Fruit fly (Drosophila melanogaster): ENCODE data around the gene GstD11.

GstD11 gene

DNA sequence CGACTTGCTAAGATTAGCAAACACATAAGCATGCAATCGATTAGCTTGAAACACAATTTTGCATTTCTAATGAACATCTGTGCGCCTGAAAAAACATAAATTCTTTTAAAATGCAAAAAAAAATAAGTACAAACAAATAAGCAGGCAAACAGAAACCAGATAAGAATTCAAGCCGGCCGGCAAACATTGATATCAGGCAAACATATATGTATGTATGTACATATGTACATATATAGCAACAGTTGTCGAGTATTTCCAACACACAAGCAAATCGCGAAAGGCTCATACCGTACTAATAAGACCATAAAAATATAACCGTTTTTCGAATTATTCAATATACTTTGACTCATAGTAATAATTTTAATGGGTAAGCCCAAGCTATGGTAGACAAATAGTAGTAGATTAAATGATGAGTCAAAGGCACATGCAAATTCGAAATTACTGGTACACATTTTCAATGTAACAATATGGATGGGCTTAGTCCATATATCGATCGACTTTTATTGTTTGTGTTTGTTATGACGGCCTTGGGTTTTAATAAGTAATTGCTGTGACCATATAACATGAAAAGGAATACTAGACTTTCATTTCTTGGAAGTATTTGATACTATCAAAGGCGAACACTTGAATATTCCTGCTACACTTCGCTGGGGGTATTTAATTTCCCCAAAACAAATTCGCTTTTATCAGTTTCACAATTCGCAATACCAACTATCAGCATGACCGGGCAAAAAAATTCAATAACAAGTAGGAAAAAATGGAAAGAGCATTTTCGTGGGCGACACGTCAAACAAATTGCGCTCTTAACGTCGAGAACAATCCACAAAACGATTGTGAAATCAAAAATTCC lies 13.1 kb upstream of the GstD11 start:
- TF ChIP-seq Dfd (GFP tag; optimal IDR thresholded peaks at IDR 0.05) = no peak
- no peak for TF ChIP-seq Sp1 (GFP tag; optimal IDR thresholded peaks at IDR 0.05)
- peak; percentile 1 for TF ChIP-seq CrebA (GFP tag; optimal IDR thresholded peaks at IDR 0.05; ENCODE audit: borderline replicate concordance)
- TF ChIP-seq Mio (GFP tag; optimal IDR thresholded peaks at IDR 0.05) = no peak
- no peak for TF ChIP-seq lola (GFP tag; optimal IDR thresholded peaks at IDR 0.05)
- TF ChIP-seq tai (GFP tag; optimal IDR thresholded peaks at IDR 0.05) = no peak
- no peak for TF ChIP-seq OdsH (GFP tag; optimal IDR thresholded peaks at IDR 0.05)
- TF ChIP-seq fru (GFP tag; optimal IDR thresholded peaks at IDR 0.05) = peak; percentile 6
- TF ChIP-seq CG32264 (GFP tag; optimal IDR thresholded peaks at IDR 0.05) = peak; percentile 25
- peak; percentile 39 for TF ChIP-seq CG9705 (GFP tag; optimal IDR thresholded peaks at IDR 0.05)
- TF ChIP-seq woc (GFP tag; optimal IDR thresholded peaks at IDR 0.05) = peak; percentile 27

DNA sequence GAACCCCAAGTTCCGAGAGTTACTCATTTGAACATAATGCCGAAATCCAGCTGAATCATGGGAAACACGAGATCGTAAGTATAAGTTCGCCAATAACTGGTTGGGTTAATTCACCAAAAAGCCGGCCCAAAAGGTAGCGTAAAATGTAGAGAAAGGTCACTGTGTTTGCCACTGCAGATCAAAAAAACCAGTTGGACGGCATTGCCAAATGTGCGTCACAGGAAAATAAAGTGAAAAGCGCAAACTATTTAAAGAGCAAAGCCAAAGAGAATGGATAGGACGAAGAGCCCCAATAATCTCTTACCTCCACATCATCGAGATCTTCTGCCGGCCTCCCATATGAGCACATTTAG lies 12.5 kb upstream of the GstD11 start:
- no peak for TF ChIP-seq Dfd (GFP tag; optimal IDR thresholded peaks at IDR 0.05)
- peak in 1 of 2 experiments; percentile 49 for TF ChIP-seq dl (GFP tag; optimal IDR thresholded peaks at IDR 0.05; ENCODE audit: insufficient read depth in 1 of 2, partially characterized antibody in 2 of 2)
- TF ChIP-seq pan (optimal IDR thresholded peaks at IDR 0.05) = no peak
- TF ChIP-seq HLH106 (tag; optimal IDR thresholded peaks at IDR 0.05) = no peak
- peak; percentile 44 for TF ChIP-seq woc (GFP tag; optimal IDR thresholded peaks at IDR 0.05)
- no peak for TF ChIP-seq jim (GFP tag; optimal IDR thresholded peaks at IDR 0.05)
- no peak for TF ChIP-seq OdsH (GFP tag; optimal IDR thresholded peaks at IDR 0.05)
- no peak for TF ChIP-seq N (GFP tag; optimal IDR thresholded peaks at IDR 0.05)
- TF ChIP-seq Dif (GFP tag; optimal IDR thresholded peaks at IDR 0.05; ENCODE audit: partially characterized antibody) = peak; percentile 63
- no peak for TF ChIP-seq ey (GFP tag; optimal IDR thresholded peaks at IDR 0.05)
- peak; percentile 20 for TF ChIP-seq Rel (GFP tag; optimal IDR thresholded peaks at IDR 0.05)
- no peak for TF ChIP-seq Rel (tag; optimal IDR thresholded peaks at IDR 0.05)
- peak; percentile 49 for TF ChIP-seq Vsx2 (GFP tag; optimal IDR thresholded peaks at IDR 0.05; ENCODE audit: partially characterized antibody)
- TF ChIP-seq rgr (GFP tag; optimal IDR thresholded peaks at IDR 0.05) = no peak
- no peak for TF ChIP-seq usp (GFP tag; optimal IDR thresholded peaks at IDR 0.05)
- TF ChIP-seq CrebA (GFP tag; optimal IDR thresholded peaks at IDR 0.05; ENCODE audit: borderline replicate concordance) = peak; percentile 55

DNA sequence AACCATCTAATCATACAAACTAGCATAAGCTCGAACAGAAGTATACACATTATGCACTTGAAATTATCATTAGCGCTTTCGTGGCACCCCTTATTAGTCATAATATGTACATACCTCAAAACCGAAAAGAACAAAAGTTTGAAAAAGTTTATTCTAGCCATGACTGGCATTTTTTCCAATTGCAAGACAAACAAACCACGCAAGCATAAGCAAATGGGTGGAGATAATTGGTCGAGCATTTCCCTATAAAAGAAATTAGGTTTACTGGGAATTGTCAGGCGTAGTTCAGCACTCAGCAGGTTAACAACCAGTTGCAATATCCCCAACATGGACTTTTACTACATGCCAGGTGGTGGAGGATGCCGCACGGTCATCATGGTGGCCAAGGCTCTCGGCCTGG lies 11.5 kb upstream of the GstD11 start, which contains the start of gene GstD2:
TSS of gene GstD2 (plus strand) at position 301 of the 400 bp plus-strand sequence.
- TF ChIP-seq Dif (GFP tag; optimal IDR thresholded peaks at IDR 0.05; ENCODE audit: partially characterized antibody) = no peak
- no peak for TF ChIP-seq Hr78 (GFP tag; optimal IDR thresholded peaks at IDR 0.05)
- no peak for TF ChIP-seq dl (GFP tag; optimal IDR thresholded peaks at IDR 0.05; ENCODE audit: insufficient read depth in 1 of 2, partially characterized antibody in 2 of 2)
- no peak for TF ChIP-seq Hr83 (GFP tag; optimal IDR thresholded peaks at IDR 0.05; ENCODE audit: poor library complexity, severe bottlenecking)
- no peak for TF ChIP-seq Vsx2 (GFP tag; optimal IDR thresholded peaks at IDR 0.05; ENCODE audit: partially characterized antibody)
- no peak for TF ChIP-seq Sp1 (GFP tag; optimal IDR thresholded peaks at IDR 0.05)
- no peak for TF ChIP-seq CG32264 (GFP tag; optimal IDR thresholded peaks at IDR 0.05)
- TF ChIP-seq tai (GFP tag; optimal IDR thresholded peaks at IDR 0.05) = no peak
- TF ChIP-seq Mio (GFP tag; optimal IDR thresholded peaks at IDR 0.05) = no peak

DNA sequence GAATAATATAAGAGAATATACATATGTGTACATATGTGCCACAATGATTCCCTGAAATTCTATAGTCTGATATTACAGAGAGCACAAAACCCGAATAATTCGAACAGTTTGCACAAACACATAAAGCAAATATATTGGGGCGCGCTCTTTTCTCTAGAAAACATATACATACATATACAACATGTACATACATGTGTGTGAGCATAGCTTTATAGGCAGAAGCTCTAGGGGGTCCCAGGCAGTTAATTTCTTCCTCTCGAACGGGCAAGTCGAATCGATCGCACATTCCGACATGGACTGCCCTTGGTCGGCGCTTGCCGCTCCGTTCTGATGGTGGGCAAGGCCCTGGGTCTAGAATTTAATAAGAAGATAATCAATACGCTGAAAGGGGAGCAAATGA lies 10.3 kb upstream of the GstD11 start, which contains the start of gene GstD3:
TSS of gene GstD3 (plus strand) at position 269 of the 400 bp plus-strand sequence.
- TF ChIP-seq tai (GFP tag; optimal IDR thresholded peaks at IDR 0.05) = no peak
- TF ChIP-seq Hr78 (GFP tag; optimal IDR thresholded peaks at IDR 0.05) = no peak
- no peak for TF ChIP-seq foxo (GFP tag; optimal IDR thresholded peaks at IDR 0.05)
- no peak for TF ChIP-seq pan (optimal IDR thresholded peaks at IDR 0.05)
- no peak for TF ChIP-seq dl (GFP tag; optimal IDR thresholded peaks at IDR 0.05; ENCODE audit: insufficient read depth in 1 of 2, partially characterized antibody in 2 of 2)
- no peak for TF ChIP-seq Dif (GFP tag; optimal IDR thresholded peaks at IDR 0.05; ENCODE audit: partially characterized antibody)
- no peak for TF ChIP-seq HLH106 (tag; optimal IDR thresholded peaks at IDR 0.05)
- no peak for TF ChIP-seq fru (GFP tag; optimal IDR thresholded peaks at IDR 0.05)
- no peak for TF ChIP-seq Myc (optimal IDR thresholded peaks at IDR 0.05)
- no peak for TF ChIP-seq CG9705 (GFP tag; optimal IDR thresholded peaks at IDR 0.05)
- no peak for TF ChIP-seq Dfd (GFP tag; optimal IDR thresholded peaks at IDR 0.05)
- TF ChIP-seq N (GFP tag; optimal IDR thresholded peaks at IDR 0.05) = no peak
- TF ChIP-seq CG32264 (GFP tag; optimal IDR thresholded peaks at IDR 0.05) = no peak
- TF ChIP-seq sv (GFP tag; optimal IDR thresholded peaks at IDR 0.05) = no peak

DNA sequence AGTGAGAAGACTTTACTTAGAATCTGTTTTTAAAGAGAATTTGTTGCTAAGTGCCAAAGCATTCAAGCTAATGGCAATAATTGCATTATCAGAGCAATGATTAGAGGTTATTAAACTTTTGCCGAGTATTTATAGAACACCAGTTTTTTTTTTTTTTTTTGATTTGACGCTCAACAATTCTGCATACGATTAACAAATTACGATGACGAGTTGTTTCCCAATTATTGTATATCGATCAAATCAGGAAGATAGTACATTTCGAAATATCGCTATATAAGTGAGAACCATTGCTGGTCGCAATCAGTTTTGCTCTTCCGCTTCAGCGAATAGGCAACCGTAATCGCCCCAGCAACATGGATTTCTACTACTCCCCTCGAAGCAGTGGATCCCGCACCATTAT lies 9.3 kb upstream of the GstD11 start, which contains the start of gene GstD4:
TSS of gene GstD4 (plus strand) at position 301 of the 400 bp plus-strand sequence.
- TF ChIP-seq Myc (optimal IDR thresholded peaks at IDR 0.05) = no peak
- TF ChIP-seq Dif (GFP tag; optimal IDR thresholded peaks at IDR 0.05; ENCODE audit: partially characterized antibody) = no peak
- no peak for TF ChIP-seq Hnf4 (GFP tag; optimal IDR thresholded peaks at IDR 0.05)
- no peak for TF ChIP-seq lola (GFP tag; optimal IDR thresholded peaks at IDR 0.05)
- TF ChIP-seq dmrt93B (GFP tag; optimal IDR thresholded peaks at IDR 0.05) = no peak
- no peak for TF ChIP-seq dsf (GFP tag; optimal IDR thresholded peaks at IDR 0.05; ENCODE audit: borderline replicate concordance)
- no peak for TF ChIP-seq N (GFP tag; optimal IDR thresholded peaks at IDR 0.05)
- no peak for TF ChIP-seq Jra (GFP tag; optimal IDR thresholded peaks at IDR 0.05)
- no peak for TF ChIP-seq GATAd (GFP tag; optimal IDR thresholded peaks at IDR 0.05)
- no peak for TF ChIP-seq sv (GFP tag; optimal IDR thresholded peaks at IDR 0.05)
- no peak for TF ChIP-seq fru (GFP tag; optimal IDR thresholded peaks at IDR 0.05)
- TF ChIP-seq CG32264 (GFP tag; optimal IDR thresholded peaks at IDR 0.05) = no peak
- TF ChIP-seq pan (optimal IDR thresholded peaks at IDR 0.05) = no peak
- TF ChIP-seq Hr78 (GFP tag; optimal IDR thresholded peaks at IDR 0.05) = no peak
- TF ChIP-seq woc (GFP tag; optimal IDR thresholded peaks at IDR 0.05) = no peak
- TF ChIP-seq psq (GFP tag; optimal IDR thresholded peaks at IDR 0.05) = no peak

All from whole organism, wandering third instar larva.